Worm (Caenorhabditis elegans) whole organism, L4 larva: ENCODE data around the gene scl-15.

Source experiments
- D1046.2 ChIP-seq: fragments of 200-800 bp; sonication (Bioruptor generic); IDR thresholded peaks from 2 replicates; pipeline ENCODE4 v1.3.6; 2022; ENCODE audit warnings: missing genetic modification characterization, missing compliant biosample characterization
- F44E2.7 ChIP-seq: fragments of 200-800 bp; sonication (Bioruptor generic); IDR thresholded peaks from 2 replicates; pipeline ENCODE4 v2.1.2; 2022; ENCODE audit warnings: missing genetic modification characterization, missing compliant biosample characterization
- Y48G9A.11 ChIP-seq: fragments of 200-800 bp; sonication (Bioruptor generic); IDR thresholded peaks from 2 replicates; pipeline ENCODE4 v1.3.6; 2022; ENCODE audit warnings: missing genetic modification reagents, missing genetic modification characterization, missing compliant biosample characterization
- Y5F2A.4 ChIP-seq: fragments of 200-800 bp; sonication (Bioruptor generic); optimal IDR thresholded peaks from 2 replicates; lab custom pipeline; 2018; ENCODE audit warnings: mild to moderate bottlenecking, missing genetic modification characterization, missing compliant biosample characterization
- aha-1 ChIP-seq: fragments of 150-350 bp; peaks from one replicate; lab custom pipeline; 2014; ENCODE audit warnings: missing biosample characterization, missing genetic modification characterization
- aly-2 ChIP-seq: sonication (generic microtip); optimal IDR thresholded peaks from 2 replicates; lab custom pipeline; 2018; ENCODE audit warnings: missing biosample characterization, missing genetic modification characterization
- arid-1 ChIP-seq: fragments of 200-800 bp; sonication (Bioruptor generic); conservative IDR thresholded peaks from 2 replicates; pipeline ENCODE4 v1.3.6; 2022; ENCODE audit warnings: missing genetic modification reagents, missing genetic modification characterization, missing compliant biosample characterization
- ceh-20 ChIP-seq: fragments of 200-800 bp; sonication (Bioruptor generic); IDR thresholded peaks from 2 replicates; pipeline ENCODE4 v1.3.6; 2022; ENCODE audit warnings: missing genetic modification reagents, missing genetic modification characterization, missing compliant biosample characterization
- ceh-28 ChIP-seq: fragments of 150-350 bp; optimal IDR thresholded peaks from 2 replicates; lab custom pipeline; 2014; ENCODE audit warnings: missing biosample characterization, missing genetic modification reagents, missing genetic modification characterization
- ceh-44 ChIP-seq: fragments of 200-800 bp; sonication (Bioruptor generic); IDR thresholded peaks from 2 replicates; pipeline ENCODE4 v1.3.6; 2022; ENCODE audit warnings: missing genetic modification reagents, missing genetic modification characterization, missing compliant biosample characterization
- ceh-82 ChIP-seq: sonication (generic microtip); optimal IDR thresholded peaks from 2 replicates; lab custom pipeline; 2017; ENCODE audit warnings: missing biosample characterization, missing genetic modification characterization
- ctbp-1 ChIP-seq: fragments of 200-800 bp; sonication (Bioruptor generic); IDR thresholded peaks from 2 replicates; pipeline ENCODE4 v1.3.6; 2022; ENCODE audit warnings: missing genetic modification reagents, missing genetic modification characterization, missing compliant biosample characterization
- daf-16 ChIP-seq, 3 experiments: sonication (generic microtip); optimal IDR thresholded peaks; 2 replicates each; lab custom pipeline; 2016 to 2017; ENCODE audit warnings: missing genetic modification characterization in 3 of 3, missing genetic modification reagents in 3 of 3, mild to moderate bottlenecking in 2 of 3, missing compliant biosample characterization in 2 of 3, missing biosample characterization in 1 of 3, moderate library complexity in 1 of 3
- daf-19 ChIP-seq: fragments of 200-800 bp; sonication (Bioruptor generic); conservative IDR thresholded peaks from 2 replicates; pipeline ENCODE4 v1.3.6; 2022; ENCODE audit warnings: missing genetic modification characterization, missing compliant biosample characterization
- dmd-6 ChIP-seq: fragments of 200-800 bp; sonication (Bioruptor generic); IDR thresholded peaks from 2 replicates; pipeline ENCODE4 v1.3.6; 2022; ENCODE audit warnings: missing genetic modification reagents, missing genetic modification characterization, missing compliant biosample characterization
- dmd-9 ChIP-seq: fragments of 200-800 bp; sonication (Bioruptor generic); IDR thresholded peaks from 2 replicates; pipeline ENCODE4 v1.3.6; 2022; ENCODE audit warnings: missing genetic modification reagents, missing genetic modification characterization, missing compliant biosample characterization
- dve-1 ChIP-seq: sonication (generic microtip); optimal IDR thresholded peaks from 2 replicates; lab custom pipeline; 2017; ENCODE audit warnings: antibody characterized with exemption, mild to moderate bottlenecking, missing genetic modification characterization, missing compliant biosample characterization; ENCODE audit not compliant: insufficient read depth
- egl-27 ChIP-seq: sonication (generic microtip); optimal IDR thresholded peaks from 3 replicates; lab custom pipeline; 2017; ENCODE audit warnings: missing biosample characterization, missing genetic modification reagents, missing genetic modification characterization
- fkh-10 ChIP-seq: fragments of 150-350 bp; optimal IDR thresholded peaks from 2 replicates; lab custom pipeline; 2014; ENCODE audit warnings: missing biosample characterization, missing genetic modification reagents, missing genetic modification characterization
- fos-1 ChIP-seq: fragments of 150-350 bp; optimal IDR thresholded peaks from 2 replicates; lab custom pipeline; 2014; ENCODE audit warnings: missing biosample characterization, missing genetic modification characterization
- hlh-11 ChIP-seq: fragments of 200-800 bp; sonication (Bioruptor generic); optimal IDR thresholded peaks from 2 replicates; lab custom pipeline; 2018; ENCODE audit warnings: mild to moderate bottlenecking, missing genetic modification characterization, missing compliant biosample characterization
- hlh-30 ChIP-seq: sonication (generic microtip); optimal IDR thresholded peaks from 2 replicates; lab custom pipeline; 2017; ENCODE audit warnings: antibody characterized with exemption, mild to moderate bottlenecking, missing genetic modification characterization, missing compliant biosample characterization; ENCODE audit not compliant: insufficient read depth
- jun-1 ChIP-seq: fragments of 150-350 bp; optimal IDR thresholded peaks from 2 replicates; lab custom pipeline; 2014; ENCODE audit warnings: missing biosample characterization, missing genetic modification reagents, missing genetic modification characterization
- lin-39 ChIP-seq: fragments of 150-350 bp; optimal IDR thresholded peaks from 2 replicates; lab custom pipeline; 2014; ENCODE audit warnings: missing biosample characterization, missing genetic modification reagents, missing genetic modification characterization
- lir-3 ChIP-seq: sonication (generic microtip); optimal IDR thresholded peaks from 2 replicates; lab custom pipeline; 2016; ENCODE audit warnings: mild to moderate bottlenecking, missing genetic modification characterization, missing compliant biosample characterization
- lsy-2 ChIP-seq, 2 experiments: fragments of 150-350 bp in 1 of 2; sonication (generic microtip) in 1 of 2; optimal IDR thresholded peaks; 2 replicates each; lab custom pipeline; 2014 to 2017; ENCODE audit warnings: missing biosample characterization in 2 of 2, missing genetic modification characterization in 2 of 2
- madf-9 ChIP-seq: fragments of 200-800 bp; sonication (Bioruptor generic); conservative IDR thresholded peaks from 2 replicates; pipeline ENCODE4 v1.3.6; 2022; ENCODE audit warnings: missing genetic modification reagents, missing genetic modification characterization, missing compliant biosample characterization
- mxl-3 ChIP-seq: fragments of 200-800 bp; sonication (Bioruptor generic); optimal IDR thresholded peaks from 2 replicates; lab custom pipeline; 2018; ENCODE audit warnings: mild to moderate bottlenecking, missing genetic modification characterization, missing compliant biosample characterization
- nhr-10 ChIP-seq: fragments of 150-350 bp; optimal IDR thresholded peaks from 2 replicates; lab custom pipeline; 2014; ENCODE audit warnings: missing biosample characterization, missing genetic modification characterization
- nhr-102 ChIP-seq: sonication (generic microtip); optimal IDR thresholded peaks from 2 replicates; lab custom pipeline; 2016; ENCODE audit warnings: mild to moderate bottlenecking, missing genetic modification characterization, moderate library complexity, missing compliant biosample characterization
- nhr-28 ChIP-seq: fragments of 150-350 bp; optimal IDR thresholded peaks from 2 replicates; lab custom pipeline; 2014; ENCODE audit warnings: missing biosample characterization, missing genetic modification characterization
- nhr-6 ChIP-seq: fragments of 150-350 bp; optimal IDR thresholded peaks from 2 replicates; lab custom pipeline; 2014; ENCODE audit warnings: missing biosample characterization, missing genetic modification characterization
- nhr-76 ChIP-seq: fragments of 150-350 bp; optimal IDR thresholded peaks from 2 replicates; lab custom pipeline; 2014; ENCODE audit warnings: missing biosample characterization, missing genetic modification characterization
- nhr-77 ChIP-seq: fragments of 150-350 bp; optimal IDR thresholded peaks from 2 replicates; lab custom pipeline; 2014; ENCODE audit warnings: missing biosample characterization, missing genetic modification characterization
- pha-4 ChIP-seq, 2 experiments: fragments of 150-350 bp in 1 of 2; fragments of 200-800 bp in 1 of 2; sonication (Bioruptor generic) in 1 of 2; IDR thresholded peaks in 1 of 2; optimal IDR thresholded peaks in 1 of 2; 2 replicates each; pipeline versions ENCODE4 v1.3.6 to Lab custom; 2014 to 2022; ENCODE audit warnings: missing genetic modification characterization in 2 of 2, missing genetic modification reagents in 2 of 2, missing biosample characterization in 1 of 2, missing compliant biosample characterization in 1 of 2
- php-3 ChIP-seq: fragments of 200-800 bp; sonication (Bioruptor generic); IDR thresholded peaks from 2 replicates; pipeline ENCODE4 v1.3.6; 2022; ENCODE audit warnings: missing genetic modification reagents, missing genetic modification characterization, missing compliant biosample characterization
- pqm-1 ChIP-seq: sonication (generic microtip); optimal IDR thresholded peaks from 2 replicates; lab custom pipeline; 2017; ENCODE audit warnings: missing biosample characterization, missing genetic modification characterization
- saeg-2 ChIP-seq: fragments of 200-800 bp; sonication (Bioruptor generic); IDR thresholded peaks from 2 replicates; pipeline ENCODE4 v1.3.6; 2022; ENCODE audit warnings: missing genetic modification reagents, missing genetic modification characterization, missing compliant biosample characterization
- skn-1 ChIP-seq: fragments of 150-350 bp; optimal IDR thresholded peaks from 2 replicates; lab custom pipeline; 2014; ENCODE audit warnings: missing biosample characterization, missing genetic modification characterization
- snpc-4 ChIP-seq: fragments of 150-350 bp; optimal IDR thresholded peaks from 2 replicates; lab custom pipeline; 2014; ENCODE audit warnings: missing biosample characterization, missing genetic modification characterization
- spr-1 ChIP-seq: sonication (generic microtip); optimal IDR thresholded peaks from 2 replicates; lab custom pipeline; 2016; ENCODE audit warnings: mild to moderate bottlenecking, missing genetic modification characterization, missing compliant biosample characterization
- tag-97 ChIP-seq: fragments of 200-800 bp; sonication (Bioruptor generic); IDR thresholded peaks from 2 replicates; pipeline ENCODE4 v1.3.6; 2022; ENCODE audit warnings: missing genetic modification characterization, missing compliant biosample characterization
- tra-1 ChIP-seq: fragments of 200-800 bp; sonication (Bioruptor generic); IDR thresholded peaks from 2 replicates; pipeline ENCODE4 v1.3.6; 2022; ENCODE audit warnings: missing genetic modification reagents, missing genetic modification characterization, missing compliant biosample characterization
- unc-130 ChIP-seq: sonication (generic microtip); optimal IDR thresholded peaks from 2 replicates; lab custom pipeline; 2016; ENCODE audit warnings: missing genetic modification reagents, missing genetic modification characterization, missing compliant biosample characterization
- unc-62 ChIP-seq, 3 experiments: fragments of 150-350 bp in 1 of 3; sonication (generic microtip); optimal IDR thresholded peaks in 2 of 3; peaks in 1 of 3; 1 replicate in 1 of 3; 2 replicates in 2 of 3; lab custom pipeline; 2014 to 2017; ENCODE audit warnings: missing biosample characterization in 3 of 3, missing genetic modification characterization in 3 of 3, missing genetic modification reagents in 3 of 3, missing genotype in 1 of 3
- zag-1 ChIP-seq: fragments of 150-350 bp; optimal IDR thresholded peaks from 2 replicates; lab custom pipeline; 2014; ENCODE audit warnings: missing biosample characterization, missing genetic modification characterization
- zfp-3 ChIP-seq: fragments of 200-800 bp; sonication (Bioruptor generic); conservative IDR thresholded peaks from 2 replicates; pipeline ENCODE4 v1.3.6; 2022; ENCODE audit warnings: missing genetic modification reagents, missing genetic modification characterization, missing compliant biosample characterization
- ztf-11 ChIP-seq: fragments of 150-350 bp; optimal IDR thresholded peaks from 2 replicates; lab custom pipeline; 2014; ENCODE audit warnings: missing biosample characterization, missing genetic modification characterization
- ztf-7 ChIP-seq: fragments of 150-350 bp; optimal IDR thresholded peaks from 2 replicates; lab custom pipeline; 2014; ENCODE audit warnings: missing biosample characterization, missing genetic modification characterization

The scl-15 gene

DNA sequence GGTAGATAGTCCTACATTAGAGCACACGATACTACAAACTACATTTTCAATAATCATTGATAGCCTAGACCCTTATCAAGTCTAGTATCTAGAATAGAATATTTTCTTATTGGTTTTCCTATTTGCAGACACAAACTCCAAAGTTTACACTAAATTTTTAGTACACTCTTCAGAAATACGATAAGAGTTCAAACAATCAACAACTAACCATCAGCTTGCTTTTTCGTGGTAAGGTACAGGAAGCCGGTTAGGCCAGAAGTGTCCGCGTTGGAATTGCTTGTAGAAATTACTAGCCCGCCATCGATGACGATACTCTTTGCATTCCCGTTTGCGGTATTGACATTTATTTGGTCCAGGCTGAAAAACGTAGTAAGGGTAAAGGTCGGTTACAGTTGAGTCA is 37.8 kb upstream of the scl-15 start, which contains the start of gene Y46D2A.1:
Gene Y46D2A.1, plus strand, starts transcription at position 301 of the 400 bp plus-strand sequence.
- TF ChIP-seq aly-2 (tag; lab: Kevin White, UChicago) (no peak), dmd-6 (GFP tag; lab: Robert Waterston, UW) (0 out of 2 replicates have a peak, but pooled peaks have one; percentile 12), nhr-28 (peak; percentile 22)

DNA sequence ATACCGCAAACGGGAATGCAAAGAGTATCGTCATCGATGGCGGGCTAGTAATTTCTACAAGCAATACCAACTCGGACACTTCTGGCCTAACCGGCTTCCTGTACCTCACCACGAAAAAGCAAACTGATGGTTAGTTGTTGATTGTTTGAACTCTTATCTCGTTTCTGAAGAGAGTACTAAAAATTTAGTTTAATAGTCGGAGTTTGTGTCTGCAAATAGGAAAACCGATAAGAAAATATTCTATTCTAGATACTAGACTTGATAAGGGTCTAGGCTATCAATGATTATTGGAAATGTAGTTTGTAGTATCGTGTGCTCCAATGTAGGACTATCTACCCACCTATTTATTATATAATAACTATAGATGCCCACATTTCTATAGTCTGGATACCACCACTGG is 34.4 kb upstream of the scl-15 start:
- TF ChIP-seq pqm-1 (tag; lab: Kevin White, UChicago) (peak; percentile 33), spr-1 (no peak), ceh-82 (tag; lab: Kevin White, UChicago) (no peak), ceh-44 (GFP tag; lab: Robert Waterston, UW) (no peak), mxl-3 (no peak), madf-9 (no peak), Y5F2A.4 (no peak), nhr-76 (no peak), Y48G9A.11 (GFP tag; lab: Robert Waterston, UW) (no peak), aha-1 (no peak), tag-97 (no peak), lir-3 (tag; lab: Kevin White, UChicago) (no peak), ceh-28 (tag; lab: Kevin White, UChicago) (no peak), aly-2 (tag; lab: Kevin White, UChicago) (no peak), dmd-9 (GFP tag; lab: Robert Waterston, UW) (no peak), lsy-2 (tag; optimal IDR thresholded peaks at IDR 0.05; lab: Kevin White, UChicago) (no peak), daf-16 (GFP tag; optimal IDR thresholded peaks at IDR 0.05; lab: Kevin White, UChicago) (no peak), daf-16 (tag; optimal IDR thresholded peaks at IDR 0.05; lab: Kevin White, UChicago) (peak; percentile 20), ztf-11 (tag; lab: Kevin White, UChicago) (no peak), ceh-20 (GFP tag; lab: Robert Waterston, UW) (no peak), hlh-30 (tag; lab: Kevin White, UChicago) (no peak), php-3 (GFP tag; lab: Robert Waterston, UW) (peak; percentile 87), nhr-28 (peak; percentile 68), zfp-3 (GFP tag; lab: Robert Waterston, UW) (no peak), nhr-6 (no peak), unc-130 (GFP tag; lab: Kevin White, UChicago) (no peak), fkh-10 (no peak), tra-1 (no peak), lin-39 (tag; lab: Kevin White, UChicago) (no peak), nhr-77 (no peak), snpc-4 (tag; lab: Kevin White, UChicago) (no peak), nhr-102 (tag; lab: Kevin White, UChicago) (no peak), dmd-6 (GFP tag; lab: Robert Waterston, UW) (peak; percentile 73), fos-1 (tag; lab: Kevin White, UChicago) (no peak), arid-1 (GFP tag; lab: Robert Waterston, UW) (no peak), hlh-11 (peak; percentile 43), F44E2.7 (GFP tag; lab: Robert Waterston, UW) (no peak), pha-4 (GFP tag; IDR thresholded peaks at IDR 0.05; lab: Robert Waterston, UW) (no peak), pha-4 (tag; optimal IDR thresholded peaks at IDR 0.05; lab: Kevin White, UChicago) (no peak), saeg-2 (GFP tag; lab: Robert Waterston, UW) (no peak), zag-1 (tag; lab: Kevin White, UChicago) (no peak), ctbp-1 (GFP tag; lab: Robert Waterston, UW) (no peak), jun-1 (tag; lab: Kevin White, UChicago) (no peak), nhr-10 (no peak), D1046.2 (GFP tag; lab: Robert Waterston, UW) (no peak), egl-27 (tag; lab: Kevin White, UChicago) (no peak), dve-1 (tag; lab: Kevin White, UChicago) (peak; percentile 23), skn-1 (tag; lab: Kevin White, UChicago) (no peak), ztf-7 (tag; lab: Kevin White, UChicago) (no peak), unc-62 (GFP tag; optimal IDR thresholded peaks at IDR 0.05 in 1 of 2; lab: Kevin White, UChicago) (no peak), unc-62 (tag; optimal IDR thresholded peaks at IDR 0.05; lab: Kevin White, UChicago) (no peak), daf-19 (GFP tag; lab: Robert Waterston, UW) (no peak)
